Fruit fly (Drosophila melanogaster) whole organism, embryonic: ENCODE data around the gene CG15011.

Experiments used
- Bteb2 ChIP-seq: fragments of 200-800 bp; sonication (Bioruptor generic); optimal IDR thresholded peaks from 2 replicates; lab custom pipeline; 2016; ENCODE audit warnings: missing biosample characterization, missing genetic modification characterization
- CG10462 ChIP-seq: fragments of 200-800 bp; sonication (Bioruptor generic); optimal IDR thresholded peaks from 2 replicates; lab custom pipeline; 2016; ENCODE audit warnings: missing biosample characterization, missing genetic modification characterization
- CG11723 ChIP-seq: fragments of 200-800 bp; sonication (Bioruptor generic); optimal IDR thresholded peaks from 2 replicates; lab custom pipeline; 2017; ENCODE audit warnings: missing biosample characterization, mild to moderate bottlenecking, missing genetic modification characterization
- CG12659 ChIP-seq: fragments of 200-800 bp; sonication (Bioruptor generic); optimal IDR thresholded peaks from 3 replicates; lab custom pipeline; 2017; ENCODE audit warnings: mild to moderate bottlenecking, missing biosample characterization, missing genetic modification reagents, missing genetic modification characterization
- CG13894 ChIP-seq: fragments of 200-800 bp; sonication (Bioruptor generic); optimal IDR thresholded peaks from 3 replicates; lab custom pipeline; 2018; ENCODE audit warnings: missing biosample characterization, mild to moderate bottlenecking, missing genetic modification characterization, moderate library complexity
- CG14860 ChIP-seq: fragments of 200-800 bp; sonication (Bioruptor generic); IDR thresholded peaks from 3 replicates; pipeline ENCODE4 v1.3.6; 2022; ENCODE audit warnings: missing biosample characterization, missing genetic modification characterization; ENCODE audit not compliant: partially characterized antibody
- CG17385 ChIP-seq: fragments of 200-800 bp; sonication (Bioruptor generic); optimal IDR thresholded peaks from 3 replicates; lab custom pipeline; 2018; ENCODE audit warnings: missing biosample characterization, mild to moderate bottlenecking, missing genetic modification characterization
- CG2120 ChIP-seq: fragments of 200-800 bp; sonication (Bioruptor generic); optimal IDR thresholded peaks from 3 replicates; lab custom pipeline; 2016; ENCODE audit warnings: missing biosample characterization, missing genetic modification characterization
- CG2678 ChIP-seq: fragments of 200-800 bp; sonication (Bioruptor generic); optimal IDR thresholded peaks from 3 replicates; lab custom pipeline; 2019; ENCODE audit warnings: missing biosample characterization, mild to moderate bottlenecking, missing genetic modification characterization, moderate library complexity
- CG30020 ChIP-seq: fragments of 200-800 bp; optimal IDR thresholded peaks from 2 replicates; lab custom pipeline; 2019; ENCODE audit warnings: missing biosample characterization, mild to moderate bottlenecking, missing genetic modification characterization, moderate library complexity
- CG30403 ChIP-seq: fragments of 200-800 bp; sonication (Bioruptor generic); optimal IDR thresholded peaks from 3 replicates; lab custom pipeline; 2016; ENCODE audit warnings: missing biosample characterization, missing genetic modification characterization
- CG34376 ChIP-seq: fragments of 200-800 bp; sonication (Bioruptor generic); optimal IDR thresholded peaks from 2 replicates; lab custom pipeline; 2018; ENCODE audit warnings: missing biosample characterization, mild to moderate bottlenecking, missing genetic modification characterization
- CG6854 ChIP-seq: fragments of 200-800 bp; sonication (Bioruptor generic); optimal IDR thresholded peaks from 3 replicates; lab custom pipeline; 2017; ENCODE audit warnings: missing biosample characterization, mild to moderate bottlenecking, missing genetic modification characterization
- CG7357 ChIP-seq: fragments of 200-800 bp; sonication (Bioruptor generic); IDR thresholded peaks from 3 replicates; pipeline ENCODE4 v1.3.6; 2022; ENCODE audit warnings: missing biosample characterization, missing genetic modification characterization
- CG7839 ChIP-seq: fragments of 200-800 bp; sonication (Bioruptor generic); optimal IDR thresholded peaks from 3 replicates; lab custom pipeline; 2018; ENCODE audit warnings: missing biosample characterization, mild to moderate bottlenecking, missing genetic modification characterization, moderate library complexity
- CG8290 ChIP-seq, 3 experiments: fragments of 200-800 bp; sonication (Bioruptor generic); optimal IDR thresholded peaks; 2 replicates each; lab custom pipeline; 2016 to 2019; ENCODE audit warnings: missing biosample characterization in 3 of 3, missing genetic modification characterization in 3 of 3, mild to moderate bottlenecking in 2 of 3, moderate library complexity in 1 of 3
- D19B ChIP-seq: fragments of 200-800 bp; sonication (Bioruptor generic); optimal IDR thresholded peaks from 2 replicates; lab custom pipeline; 2017; ENCODE audit warnings: missing biosample characterization, mild to moderate bottlenecking, missing genetic modification characterization
- Dek ChIP-seq: fragments of 200-800 bp; sonication (Bioruptor generic); optimal IDR thresholded peaks from 3 replicates; lab custom pipeline; 2019; ENCODE audit warnings: missing biosample characterization, mild to moderate bottlenecking, missing genetic modification characterization, moderate library complexity
- Dp ChIP-seq: fragments of 200-800 bp; sonication (Bioruptor generic); optimal IDR thresholded peaks from 2 replicates; lab custom pipeline; 2018; ENCODE audit warnings: missing biosample characterization, mild to moderate bottlenecking, missing genetic modification characterization, moderate library complexity
- E2f2 ChIP-seq: fragments of 200-800 bp; sonication (Bioruptor generic); IDR thresholded peaks from 2 replicates; pipeline ENCODE4 v1.3.6; 2022; ENCODE audit warnings: missing biosample characterization, missing genetic modification characterization
- Mrtf ChIP-seq: fragments of 200-800 bp; sonication (Bioruptor generic); IDR thresholded peaks from 3 replicates; pipeline ENCODE4 v1.3.6; 2022; ENCODE audit warnings: missing biosample characterization, missing genetic modification characterization
- NFAT ChIP-seq: fragments of 200-800 bp; sonication (Bioruptor generic); IDR thresholded peaks from 2 replicates; pipeline ENCODE4 v1.3.6; 2022; ENCODE audit warnings: missing biosample characterization, missing genetic modification characterization
- Nf-YB ChIP-seq: fragments of 200-800 bp; sonication (Bioruptor generic); optimal IDR thresholded peaks from 3 replicates; lab custom pipeline; 2019; ENCODE audit warnings: missing biosample characterization, mild to moderate bottlenecking, missing genetic modification characterization, moderate library complexity
- Sox102F ChIP-seq: fragments of 200-800 bp; sonication (Bioruptor generic); optimal IDR thresholded peaks from 2 replicates; lab custom pipeline; 2018; ENCODE audit warnings: missing biosample characterization, mild to moderate bottlenecking, missing genetic modification characterization, moderate library complexity
- YL-1 ChIP-seq: fragments of 200-800 bp; sonication (Bioruptor generic); optimal IDR thresholded peaks from 3 replicates; lab custom pipeline; 2017; ENCODE audit warnings: missing biosample characterization, mild to moderate bottlenecking, missing genetic modification characterization
- ac ChIP-seq: fragments of 200-800 bp; sonication (Bioruptor generic); optimal IDR thresholded peaks from 3 replicates; lab custom pipeline; 2017; ENCODE audit warnings: missing biosample characterization, mild to moderate bottlenecking, missing genetic modification characterization
- amos ChIP-seq: fragments of 200-800 bp; sonication (Bioruptor generic); IDR thresholded peaks from 2 replicates; pipeline ENCODE4 v1.3.6; 2022; ENCODE audit warnings: missing biosample characterization, missing genetic modification characterization; ENCODE audit not compliant: partially characterized antibody
- ato ChIP-seq: fragments of 200-800 bp; sonication (Bioruptor generic); IDR thresholded peaks from 2 replicates; pipeline ENCODE4 v1.3.6; 2022; ENCODE audit warnings: missing biosample characterization, missing genetic modification characterization; ENCODE audit not compliant: partially characterized antibody
- chn ChIP-seq: fragments of 200-800 bp; sonication (Bioruptor generic); optimal IDR thresholded peaks from 2 replicates; lab custom pipeline; 2016; ENCODE audit warnings: missing biosample characterization, missing genetic modification characterization
- ci ChIP-seq: fragments of 200-800 bp; sonication (Bioruptor generic); IDR thresholded peaks from 3 replicates; pipeline ENCODE4 v1.3.6; 2022; ENCODE audit warnings: missing biosample characterization, missing genetic modification characterization
- croc ChIP-seq: fragments of 200-800 bp; sonication (Bioruptor generic); conservative IDR thresholded peaks from 3 replicates; pipeline ENCODE4 v1.3.6; 2022; ENCODE audit warnings: missing biosample characterization, missing genetic modification characterization
- dmrt99B ChIP-seq: fragments of 200-800 bp; sonication (Bioruptor generic); optimal IDR thresholded peaks from 2 replicates; lab custom pipeline; 2018; ENCODE audit warnings: missing biosample characterization, mild to moderate bottlenecking, missing genetic modification characterization, moderate library complexity
- emc ChIP-seq: fragments of 200-800 bp; sonication (Bioruptor generic); optimal IDR thresholded peaks from 2 replicates; lab custom pipeline; 2016; ENCODE audit warnings: missing biosample characterization, missing genetic modification characterization
- fd96Cb ChIP-seq: fragments of 200-800 bp; sonication (Bioruptor generic); optimal IDR thresholded peaks from 2 replicates; lab custom pipeline; 2018; ENCODE audit warnings: missing biosample characterization, mild to moderate bottlenecking, missing genetic modification characterization, moderate library complexity
- ftz-f1 ChIP-seq: fragments of 200-800 bp; sonication (Bioruptor generic); optimal IDR thresholded peaks from 2 replicates; lab custom pipeline; 2016; ENCODE audit warnings: missing biosample characterization, missing genetic modification characterization
- gce ChIP-seq: fragments of 200-800 bp; sonication (Bioruptor generic); IDR thresholded peaks from 3 replicates; pipeline ENCODE4 v1.3.6; 2022; ENCODE audit warnings: missing biosample characterization, missing genetic modification characterization
- gcm ChIP-seq: fragments of 200-800 bp; sonication (Bioruptor generic); optimal IDR thresholded peaks from 2 replicates; lab custom pipeline; 2019; ENCODE audit warnings: missing biosample characterization, mild to moderate bottlenecking, missing genetic modification characterization, moderate library complexity
- gfzf ChIP-seq: fragments of 200-800 bp; sonication (Bioruptor generic); optimal IDR thresholded peaks from 2 replicates; lab custom pipeline; 2016; ENCODE audit warnings: missing biosample characterization, mild to moderate bottlenecking, missing genetic modification characterization, moderate library complexity
- hbn ChIP-seq: fragments of 200-800 bp; sonication (Bioruptor generic); IDR thresholded peaks from 2 replicates; pipeline ENCODE4 v1.3.6; 2022; ENCODE audit warnings: missing biosample characterization, missing genetic modification characterization; ENCODE audit not compliant: partially characterized antibody
- lab ChIP-seq: fragments of 200-800 bp; sonication (Bioruptor generic); optimal IDR thresholded peaks from 3 replicates; lab custom pipeline; 2017; ENCODE audit warnings: missing biosample characterization, missing genetic modification characterization, mild to moderate bottlenecking, moderate library complexity, missing genetic modification reagents
- mam ChIP-seq: fragments of 200-800 bp; sonication (Bioruptor generic); optimal IDR thresholded peaks from 3 replicates; lab custom pipeline; 2016; ENCODE audit warnings: missing biosample characterization, missing genetic modification characterization
- mirr ChIP-seq: fragments of 200-800 bp; sonication (Bioruptor generic); optimal IDR thresholded peaks from 3 replicates; lab custom pipeline; 2018; ENCODE audit warnings: missing biosample characterization, mild to moderate bottlenecking, missing genetic modification characterization
- repo ChIP-seq: fragments of 200-800 bp; sonication (Bioruptor generic); optimal IDR thresholded peaks from 2 replicates; lab custom pipeline; 2016; ENCODE audit warnings: missing biosample characterization, missing genetic modification characterization
- sd ChIP-seq: fragments of 200-800 bp; sonication (Bioruptor generic); optimal IDR thresholded peaks from 3 replicates; lab custom pipeline; 2018; ENCODE audit warnings: missing biosample characterization, mild to moderate bottlenecking, missing genetic modification characterization, moderate library complexity
- sens-2 ChIP-seq: fragments of 200-800 bp; sonication (Bioruptor generic); IDR thresholded peaks from 2 replicates; pipeline ENCODE4 v1.3.6; 2022; ENCODE audit warnings: missing biosample characterization, missing genetic modification characterization
- sim ChIP-seq: fragments of 200-800 bp; sonication (Bioruptor generic); IDR thresholded peaks from 2 replicates; pipeline ENCODE4 v1.3.6; 2022; ENCODE audit warnings: missing biosample characterization, missing genetic modification characterization
- slbo ChIP-seq: fragments of 200-800 bp; sonication (Bioruptor generic); IDR thresholded peaks from 2 replicates; pipeline ENCODE4 v1.3.6; 2022; ENCODE audit warnings: missing biosample characterization, missing genetic modification characterization
- slp2 ChIP-seq: fragments of 200-800 bp; sonication (Bioruptor generic); optimal IDR thresholded peaks from 2 replicates; lab custom pipeline; 2016; ENCODE audit warnings: missing biosample characterization, missing genetic modification characterization
- stwl ChIP-seq: fragments of 200-800 bp; sonication (Bioruptor generic); optimal IDR thresholded peaks from 3 replicates; lab custom pipeline; 2018; ENCODE audit warnings: missing biosample characterization, mild to moderate bottlenecking, missing genetic modification characterization, moderate library complexity
- zen2 ChIP-seq: fragments of 200-800 bp; sonication (Bioruptor generic); IDR thresholded peaks from 3 replicates; pipeline ENCODE4 v1.3.6; 2022; ENCODE audit warnings: missing biosample characterization, missing genetic modification characterization; ENCODE audit not compliant: partially characterized antibody

CG15011 gene

DNA sequence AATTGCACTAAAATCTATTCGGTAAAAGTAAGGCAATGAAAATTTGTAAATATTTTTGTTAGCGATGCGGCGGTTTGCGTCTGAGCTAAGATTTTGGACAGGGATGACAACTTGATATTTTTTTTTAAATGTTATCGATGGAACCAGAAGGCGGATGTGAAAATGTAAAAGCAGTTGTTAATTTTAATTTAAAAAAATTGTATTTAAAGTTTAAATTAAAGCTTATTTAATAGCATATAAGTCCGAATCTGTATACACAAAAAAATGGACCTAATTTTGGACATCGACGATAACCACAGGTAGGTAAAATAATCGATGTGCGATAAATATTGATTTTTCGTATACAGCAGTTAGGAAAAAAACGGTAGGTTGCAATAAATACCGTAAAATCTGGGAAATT lies 3.4 kb upstream of the CG15011 start, which contains the start of the genes CG11586 and VhaM9.7-a (continued):
- TF ChIP-seq gce (GFP tag; lab: Robert Waterston, UW) (no peak), croc (GFP tag; lab: Robert Waterston, UW) (no peak), CG30403 (GFP tag; lab: Kevin White, UChicago) (peak; percentile 6), Bteb2 (GFP tag; lab: Kevin White, UChicago) (no peak), lab (GFP tag; lab: Kevin White, UChicago) (no peak), mirr (no peak), sens-2 (no peak), gcm (no peak), CG2678 (tag; lab: Kevin White, UChicago) (no peak), CG10462 (GFP tag; lab: Kevin White, UChicago) (peak; percentile 31), CG6854 (GFP tag; lab: Kevin White, UChicago) (no peak), CG14860 (GFP tag; lab: Robert Waterston, UW) (peak; percentile 71; the same call in 2 of the 3 replicates), CG11723 (no peak), fd96Cb (tag; lab: Kevin White, UChicago) (no peak), gfzf (GFP tag; lab: Kevin White, UChicago) (peak; percentile 56), dmrt99B (tag; lab: Kevin White, UChicago) (no peak), CG30020 (peak; percentile 34), ftz-f1 (GFP tag; lab: Kevin White, UChicago) (no peak), amos (peak; percentile 41; the same call in 1 of the 2 replicates), sd (tag; lab: Kevin White, UChicago) (peak; percentile 21), E2f2 (GFP tag; lab: Robert Waterston, UW) (peak; percentile 60), chn (GFP tag; lab: Kevin White, UChicago) (no peak), zen2 (GFP tag; lab: Robert Waterston, UW) (no peak; the same call in 1 of the 3 replicates), CG7839 (tag; lab: Kevin White, UChicago) (peak; percentile 26), Nf-YB (GFP tag; lab: Kevin White, UChicago) (no peak), CG12659 (GFP tag; lab: Kevin White, UChicago) (peak; percentile 68), hbn (GFP tag; lab: Robert Waterston, UW) (peak; percentile 69), stwl (tag; lab: Kevin White, UChicago) (peak; percentile 87), ci (GFP tag; lab: Robert Waterston, UW) (no peak), CG2120 (peak; percentile 17), emc (GFP tag; lab: Kevin White, UChicago) (no peak), mam (GFP tag; lab: Kevin White, UChicago) (no peak), D19B (GFP tag; lab: Kevin White, UChicago) (no peak), ac (GFP tag; lab: Kevin White, UChicago) (no peak), repo (GFP tag; lab: Kevin White, UChicago) (no peak), Dek (tag; lab: Kevin White, UChicago) (no peak), Dp (GFP tag; lab: Kevin White, UChicago) (peak; percentile 50), sim (GFP tag; lab: Robert Waterston, UW) (no peak), CG13894 (tag; lab: Kevin White, UChicago) (no peak), slbo (no peak), NFAT (no peak), YL-1 (GFP tag; lab: Kevin White, UChicago) (peak; percentile 84), ato (GFP tag; lab: Robert Waterston, UW) (0 out of 2 replicates have a peak, but pooled peaks have one; percentile 6), Mrtf (no peak), CG8290 (GFP tag; optimal IDR thresholded peaks at IDR 0.05; lab: Kevin White, UChicago) (peak; percentile 40), CG8290 (tag; optimal IDR thresholded peaks at IDR 0.05; lab: Kevin White, UChicago) (no peak), CG17385 (GFP tag; lab: Kevin White, UChicago) (no peak), CG7357 (no peak), slp2 (GFP tag; lab: Kevin White, UChicago) (no peak), Sox102F (GFP tag; lab: Kevin White, UChicago) (no peak), CG34376 (GFP tag; lab: Kevin White, UChicago) (peak; percentile 31)
